Worm (Caenorhabditis elegans) whole organism, late embryonic: ENCODE data around the gene T24E12.2.

Experiments used
- C08G9.2 ChIP-seq: sonication (generic microtip); optimal IDR thresholded peaks from 2 replicates; lab custom pipeline; 2016; ENCODE audit warnings: mild to moderate bottlenecking, missing genetic modification characterization, moderate library complexity, missing compliant biosample characterization
- F13H6.1 ChIP-seq: sonication (generic microtip); optimal IDR thresholded peaks from 2 replicates; lab custom pipeline; 2016; ENCODE audit warnings: missing genetic modification characterization, missing compliant biosample characterization
- K02D7.2 ChIP-seq: sonication (generic microtip); optimal IDR thresholded peaks from 2 replicates; lab custom pipeline; 2017; ENCODE audit warnings: mild to moderate bottlenecking, missing genetic modification characterization, missing compliant biosample characterization
- ceh-14 ChIP-seq: sonication (generic microtip); optimal IDR thresholded peaks from 2 replicates; lab custom pipeline; 2016; ENCODE audit warnings: missing genotype, missing genetic modification characterization, missing compliant biosample characterization
- ceh-2 ChIP-seq: sonication (generic microtip); optimal IDR thresholded peaks from 2 replicates; lab custom pipeline; 2016; ENCODE audit warnings: missing genotype, missing genetic modification characterization, missing compliant biosample characterization
- ceh-31 ChIP-seq: sonication (generic microtip); optimal IDR thresholded peaks from 2 replicates; lab custom pipeline; 2016; ENCODE audit warnings: missing genetic modification characterization, missing compliant biosample characterization
- ceh-48 ChIP-seq: sonication (generic microtip); optimal IDR thresholded peaks from 2 replicates; lab custom pipeline; 2016; ENCODE audit warnings: missing genetic modification characterization, inconsistent platforms, missing compliant biosample characterization
- dmd-4 ChIP-seq: sonication (generic microtip); optimal IDR thresholded peaks from 2 replicates; lab custom pipeline; 2016; ENCODE audit warnings: borderline replicate concordance, missing genetic modification characterization, missing compliant biosample characterization
- dve-1 ChIP-seq: sonication (generic microtip); optimal IDR thresholded peaks from 2 replicates; lab custom pipeline; 2017; ENCODE audit warnings: antibody characterized with exemption, mild to moderate bottlenecking, missing genetic modification characterization, missing compliant biosample characterization
- elt-4 ChIP-seq: sonication (generic microtip); optimal IDR thresholded peaks from 2 replicates; lab custom pipeline; 2016; ENCODE audit warnings: missing genetic modification characterization, missing compliant biosample characterization
- ets-4 ChIP-seq: sonication (generic microtip); optimal IDR thresholded peaks from 2 replicates; lab custom pipeline; 2016; ENCODE audit warnings: missing genetic modification characterization, missing compliant biosample characterization
- eyg-1 ChIP-seq: sonication (generic microtip); optimal IDR thresholded peaks from 2 replicates; lab custom pipeline; 2016; ENCODE audit warnings: missing genotype, missing genetic modification characterization, missing compliant biosample characterization
- fkh-6 ChIP-seq: sonication (generic microtip); optimal IDR thresholded peaks from 2 replicates; lab custom pipeline; 2016; ENCODE audit warnings: missing genetic modification characterization, missing compliant biosample characterization
- gmeb-2 ChIP-seq: sonication (generic microtip); optimal IDR thresholded peaks from 2 replicates; lab custom pipeline; 2016; ENCODE audit warnings: missing genetic modification characterization, inconsistent platforms, missing compliant biosample characterization
- hlh-15 ChIP-seq: sonication (generic microtip); optimal IDR thresholded peaks from 2 replicates; lab custom pipeline; 2016; ENCODE audit warnings: missing genetic modification characterization, missing compliant biosample characterization
- hlh-30 ChIP-seq: sonication (generic microtip); optimal IDR thresholded peaks from 2 replicates; lab custom pipeline; 2017; ENCODE audit warnings: antibody characterized with exemption, missing genetic modification characterization, missing compliant biosample characterization; ENCODE audit not compliant: insufficient read depth
- hlh-6 ChIP-seq: sonication (generic microtip); optimal IDR thresholded peaks from 2 replicates; lab custom pipeline; 2016; ENCODE audit warnings: missing genotype, missing genetic modification characterization, missing compliant biosample characterization
- mec-3 ChIP-seq: sonication (generic microtip); optimal IDR thresholded peaks from 2 replicates; lab custom pipeline; 2016; ENCODE audit warnings: borderline replicate concordance, missing genetic modification characterization, missing compliant biosample characterization
- nfya-1 ChIP-seq: sonication (generic microtip); optimal IDR thresholded peaks from 2 replicates; lab custom pipeline; 2017; ENCODE audit warnings: missing genetic modification characterization, mild to moderate bottlenecking, missing compliant biosample characterization, antibody characterized with exemption, moderate library complexity
- nhr-11 ChIP-seq: fragments of 150-350 bp; optimal IDR thresholded peaks from 2 replicates; lab custom pipeline; 2014; ENCODE audit warnings: missing biosample characterization, missing genetic modification characterization
- nhr-232 ChIP-seq: sonication (generic microtip); optimal IDR thresholded peaks from 2 replicates; lab custom pipeline; 2016; ENCODE audit warnings: missing genetic modification characterization, missing compliant biosample characterization
- npax-4 ChIP-seq: sonication (generic microtip); optimal IDR thresholded peaks from 2 replicates; lab custom pipeline; 2016; ENCODE audit warnings: missing genetic modification characterization, missing compliant biosample characterization
- odd-2 ChIP-seq: sonication (generic microtip); optimal IDR thresholded peaks from 2 replicates; lab custom pipeline; 2017; ENCODE audit warnings: antibody characterized with exemption, mild to moderate bottlenecking, missing genetic modification characterization, missing compliant biosample characterization
- pag-3 ChIP-seq: sonication (generic microtip); optimal IDR thresholded peaks from 2 replicates; lab custom pipeline; 2016; ENCODE audit warnings: missing compliant biosample characterization, missing genetic modification characterization, borderline replicate concordance
- pat-9 ChIP-seq: fragments of 200-800 bp; sonication (Bioruptor generic); optimal IDR thresholded peaks from 2 replicates; lab custom pipeline; 2018; ENCODE audit warnings: mild to moderate bottlenecking, missing genetic modification characterization, moderate library complexity, missing compliant biosample characterization
- pax-1 ChIP-seq: fragments of 150-350 bp; optimal IDR thresholded peaks from 2 replicates; lab custom pipeline; 2014; ENCODE audit warnings: missing biosample characterization, missing genetic modification characterization
- pha-2 ChIP-seq: sonication (generic microtip); optimal IDR thresholded peaks from 2 replicates; lab custom pipeline; 2017; ENCODE audit warnings: mild to moderate bottlenecking, missing genetic modification characterization, missing compliant biosample characterization
- pha-4 ChIP-seq: fragments of 150-350 bp; optimal IDR thresholded peaks from 2 replicates; lab custom pipeline; 2018; ENCODE audit warnings: missing biosample characterization, missing genetic modification reagents, missing genetic modification characterization
- pqm-1 ChIP-seq: sonication (generic microtip); optimal IDR thresholded peaks from 2 replicates; lab custom pipeline; 2016; ENCODE audit warnings: missing genetic modification characterization, missing compliant biosample characterization
- pros-1 ChIP-seq: fragments of 150-350 bp; optimal IDR thresholded peaks from 2 replicates; lab custom pipeline; 2014; ENCODE audit warnings: missing biosample characterization, missing genetic modification reagents, missing genetic modification characterization
- ref-2 ChIP-seq: sonication (generic microtip); optimal IDR thresholded peaks from 2 replicates; lab custom pipeline; 2016; ENCODE audit warnings: missing genetic modification characterization, missing compliant biosample characterization
- rnt-1 ChIP-seq: sonication (generic microtip); optimal IDR thresholded peaks from 2 replicates; lab custom pipeline; 2016; ENCODE audit warnings: missing genetic modification characterization, missing compliant biosample characterization
- sdc-2 ChIP-seq: sonication (generic microtip); optimal IDR thresholded peaks from 2 replicates; lab custom pipeline; 2016; ENCODE audit warnings: missing genotype, missing genetic modification characterization, missing compliant biosample characterization
- sox-2 ChIP-seq: fragments of 200-800 bp; sonication (Bioruptor generic); IDR thresholded peaks from 2 replicates; pipeline ENCODE4 v1.3.6; 2022; ENCODE audit warnings: missing genetic modification reagents, missing genetic modification characterization, missing compliant biosample characterization
- sox-4 ChIP-seq: sonication (generic microtip); optimal IDR thresholded peaks from 2 replicates; lab custom pipeline; 2017; ENCODE audit warnings: mild to moderate bottlenecking, missing genetic modification characterization, inconsistent platforms, missing compliant biosample characterization
- syd-9 ChIP-seq: sonication (generic microtip); optimal IDR thresholded peaks from 2 replicates; lab custom pipeline; 2016; ENCODE audit warnings: mild to moderate bottlenecking, missing genetic modification characterization, moderate library complexity, missing compliant biosample characterization
- tbx-2 ChIP-seq: sonication (generic microtip); optimal IDR thresholded peaks from 2 replicates; lab custom pipeline; 2016; ENCODE audit warnings: missing genetic modification characterization, missing compliant biosample characterization
- tbx-7 ChIP-seq: sonication (generic microtip); optimal IDR thresholded peaks from 2 replicates; lab custom pipeline; 2016; ENCODE audit warnings: missing genotype, missing genetic modification characterization, missing compliant biosample characterization
- unc-55 ChIP-seq: sonication (generic microtip); optimal IDR thresholded peaks from 2 replicates; lab custom pipeline; 2017; ENCODE audit warnings: missing biosample characterization, missing genetic modification reagents, missing genetic modification characterization
- ztf-16 ChIP-seq: sonication (generic microtip); optimal IDR thresholded peaks from 2 replicates; lab custom pipeline; 2017; ENCODE audit warnings: missing genetic modification characterization, missing compliant biosample characterization

The T24E12.2 gene

ce11 chrII:3781238-3781637, 1.5 kb upstream of the T24E12.2 start:
- no peak for TF ChIP-seq sox-2
- no peak for TF ChIP-seq C08G9.2 (tag; lab: Kevin White, UChicago)
- TF ChIP-seq ceh-14 (tag; lab: Kevin White, UChicago) = no peak
- TF ChIP-seq sox-4 (tag; lab: Kevin White, UChicago) = no peak
- TF ChIP-seq pqm-1 (tag; lab: Kevin White, UChicago) = no peak
- no peak for TF ChIP-seq nhr-11 (tag; lab: Kevin White, UChicago)
- TF ChIP-seq dmd-4 (tag; lab: Kevin White, UChicago) = no peak
- TF ChIP-seq nfya-1 (tag; lab: Kevin White, UChicago) = no peak
- TF ChIP-seq rnt-1 (tag; lab: Kevin White, UChicago) = no peak
- TF ChIP-seq eyg-1 = no peak
- no peak for TF ChIP-seq F13H6.1 (tag; lab: Kevin White, UChicago)
- no peak for TF ChIP-seq K02D7.2 (tag; lab: Kevin White, UChicago)
- no peak for TF ChIP-seq dve-1 (tag; lab: Kevin White, UChicago)
- no peak for TF ChIP-seq tbx-2 (tag; lab: Kevin White, UChicago)
- TF ChIP-seq sdc-2 (tag; lab: Kevin White, UChicago) = no peak
- TF ChIP-seq hlh-6 (tag; lab: Kevin White, UChicago) = no peak
- TF ChIP-seq ceh-31 (tag; lab: Kevin White, UChicago) = no peak
- no peak for TF ChIP-seq ceh-2 (tag; lab: Kevin White, UChicago)
- TF ChIP-seq tbx-7 (tag; lab: Kevin White, UChicago) = no peak

ce11 chrII:3785257-3785656, 2.5 kb downstream of the T24E12.2 start, which contains the start of gene T24E12.1:
T24E12.1 (plus strand) TSS chrII:3785557.
- TF ChIP-seq K02D7.2 (tag; lab: Kevin White, UChicago) (no peak), ceh-14 (tag; lab: Kevin White, UChicago) (no peak), elt-4 (tag; lab: Kevin White, UChicago) (no peak), ceh-48 (tag; lab: Kevin White, UChicago) (no peak), ets-4 (tag; lab: Kevin White, UChicago) (no peak), F13H6.1 (tag; lab: Kevin White, UChicago) (no peak), sox-2 (no peak), ref-2 (tag; lab: Kevin White, UChicago) (no peak), pha-4 (tag; lab: Kevin White, UChicago) (no peak), syd-9 (no peak), nhr-11 (tag; lab: Kevin White, UChicago) (no peak), nhr-232 (no peak), npax-4 (tag; lab: Kevin White, UChicago) (no peak), pax-1 (tag; lab: Kevin White, UChicago) (no peak), odd-2 (no peak), hlh-15 (tag; lab: Kevin White, UChicago) (no peak), dmd-4 (tag; lab: Kevin White, UChicago) (no peak), unc-55 (GFP tag; lab: Kevin White, UChicago) (no peak), hlh-30 (tag; lab: Kevin White, UChicago) (no peak), nfya-1 (tag; lab: Kevin White, UChicago) (no peak)

- TF ChIP-seq ets-4 (tag; lab: Kevin White, UChicago) (no peak), pros-1 (tag; lab: Kevin White, UChicago) (no peak), gmeb-2 (tag; lab: Kevin White, UChicago) (no peak), fkh-6 (tag; lab: Kevin White, UChicago) (no peak), pat-9 (tag; lab: Kevin White, UChicago) (no peak), nhr-232 (no peak), hlh-15 (tag; lab: Kevin White, UChicago) (no peak), mec-3 (tag; lab: Kevin White, UChicago) (no peak), pha-2 (tag; lab: Kevin White, UChicago) (no peak), sdc-2 (tag; lab: Kevin White, UChicago) (no peak), ztf-16 (tag; lab: Kevin White, UChicago) (no peak), nfya-1 (tag; lab: Kevin White, UChicago) (no peak), tbx-2 (tag; lab: Kevin White, UChicago) (no peak), pag-3 (no peak)
Measured at ce11 chrII:3785756-3786155, 3.0 kb downstream of the T24E12.2 start.
